Worm (Caenorhabditis elegans) whole organism, L4 larva: Measurements from ENCODE around the gene inpp-1.
A peak's percentile ranks its signal among the peaks of the same experiment; 100 is the strongest.

Experiments
- F10B5.3 ChIP-seq: sonication (generic microtip); optimal IDR thresholded peaks from 2 replicates; lab custom pipeline; 2016; ENCODE audit warnings: mild to moderate bottlenecking, missing genetic modification characterization, missing compliant biosample characterization
- F26F4.8 ChIP-seq: fragments of 200-800 bp; sonication (Bioruptor generic); conservative IDR thresholded peaks from 2 replicates; pipeline ENCODE4 v1.3.6; 2022; ENCODE audit warnings: missing genetic modification characterization, missing compliant biosample characterization
- F44E2.7 ChIP-seq: fragments of 200-800 bp; sonication (Bioruptor generic); IDR thresholded peaks from 2 replicates; pipeline ENCODE4 v2.1.2; 2022; ENCODE audit warnings: missing genetic modification characterization, missing compliant biosample characterization
- R02D3.7 ChIP-seq: fragments of 150-350 bp; sonication (generic microtip); optimal IDR thresholded peaks from 3 replicates; lab custom pipeline; 2014; ENCODE audit warnings: missing biosample characterization, missing genetic modification characterization
- T20F7.1 ChIP-seq: fragments of 200-800 bp; sonication (Bioruptor generic); optimal IDR thresholded peaks from 2 replicates; lab custom pipeline; 2018; ENCODE audit warnings: mild to moderate bottlenecking, missing genetic modification characterization, missing compliant biosample characterization
- Y75B8A.6 ChIP-seq: fragments of 200-800 bp; sonication (Bioruptor generic); IDR thresholded peaks from 2 replicates; pipeline ENCODE4 v1.3.6; 2022; ENCODE audit warnings: missing genetic modification reagents, missing genetic modification characterization, missing compliant biosample characterization
- ZK546.5 ChIP-seq, 2 experiments: sonication (generic microtip); optimal IDR thresholded peaks; 2 replicates each; lab custom pipeline; 2017; ENCODE audit warnings: missing biosample characterization in 2 of 2, missing genetic modification characterization in 2 of 2
- aha-1 ChIP-seq: fragments of 150-350 bp; peaks from one replicate; lab custom pipeline; 2014; ENCODE audit warnings: missing biosample characterization, missing genetic modification characterization
- ceh-20 ChIP-seq: fragments of 200-800 bp; sonication (Bioruptor generic); IDR thresholded peaks from 2 replicates; pipeline ENCODE4 v1.3.6; 2022; ENCODE audit warnings: missing genetic modification reagents, missing genetic modification characterization, missing compliant biosample characterization
- ceh-28 ChIP-seq: fragments of 150-350 bp; optimal IDR thresholded peaks from 2 replicates; lab custom pipeline; 2014; ENCODE audit warnings: missing biosample characterization, missing genetic modification reagents, missing genetic modification characterization
- ceh-44 ChIP-seq: fragments of 200-800 bp; sonication (Bioruptor generic); IDR thresholded peaks from 2 replicates; pipeline ENCODE4 v1.3.6; 2022; ENCODE audit warnings: missing genetic modification reagents, missing genetic modification characterization, missing compliant biosample characterization
- ceh-82 ChIP-seq: sonication (generic microtip); optimal IDR thresholded peaks from 2 replicates; lab custom pipeline; 2017; ENCODE audit warnings: missing biosample characterization, missing genetic modification characterization
- ces-1 ChIP-seq: fragments of 150-350 bp; sonication (generic microtip); optimal IDR thresholded peaks from 4 replicates; lab custom pipeline; 2014; ENCODE audit warnings: missing biosample characterization, missing genetic modification reagents, missing genetic modification characterization
- daf-12 ChIP-seq: fragments of 150-350 bp; optimal IDR thresholded peaks from 2 replicates; lab custom pipeline; 2014; ENCODE audit warnings: missing biosample characterization, missing genetic modification reagents, missing genetic modification characterization
- daf-16 ChIP-seq, 3 experiments: sonication (generic microtip); optimal IDR thresholded peaks; 2 replicates each; lab custom pipeline; 2016 to 2017; ENCODE audit warnings: missing genetic modification characterization in 3 of 3, missing genetic modification reagents in 3 of 3, mild to moderate bottlenecking in 2 of 3, missing compliant biosample characterization in 2 of 3, missing biosample characterization in 1 of 3, moderate library complexity in 1 of 3
- dmd-6 ChIP-seq: fragments of 200-800 bp; sonication (Bioruptor generic); IDR thresholded peaks from 2 replicates; pipeline ENCODE4 v1.3.6; 2022; ENCODE audit warnings: missing genetic modification reagents, missing genetic modification characterization, missing compliant biosample characterization
- dmd-8 ChIP-seq: fragments of 200-800 bp; sonication (Bioruptor generic); IDR thresholded peaks from 2 replicates; pipeline ENCODE4 v1.3.6; 2022; ENCODE audit warnings: missing genetic modification characterization, missing compliant biosample characterization
- dmd-9 ChIP-seq: fragments of 200-800 bp; sonication (Bioruptor generic); IDR thresholded peaks from 2 replicates; pipeline ENCODE4 v1.3.6; 2022; ENCODE audit warnings: missing genetic modification reagents, missing genetic modification characterization, missing compliant biosample characterization
- duxl-1 ChIP-seq: sonication (generic microtip); optimal IDR thresholded peaks from 2 replicates; lab custom pipeline; 2016; ENCODE audit warnings: mild to moderate bottlenecking, missing genetic modification characterization, moderate library complexity, missing compliant biosample characterization; ENCODE audit not compliant: poor library complexity
- dve-1 ChIP-seq: sonication (generic microtip); optimal IDR thresholded peaks from 2 replicates; lab custom pipeline; 2017; ENCODE audit warnings: antibody characterized with exemption, mild to moderate bottlenecking, missing genetic modification characterization, missing compliant biosample characterization; ENCODE audit not compliant: insufficient read depth
- egl-27 ChIP-seq: sonication (generic microtip); optimal IDR thresholded peaks from 3 replicates; lab custom pipeline; 2017; ENCODE audit warnings: missing biosample characterization, missing genetic modification reagents, missing genetic modification characterization
- egl-43 ChIP-seq: fragments of 200-800 bp; sonication (Bioruptor generic); IDR thresholded peaks from 2 replicates; pipeline ENCODE4 v1.3.6; 2022; ENCODE audit warnings: missing genetic modification reagents, missing genetic modification characterization, missing compliant biosample characterization
- fos-1 ChIP-seq: fragments of 150-350 bp; optimal IDR thresholded peaks from 2 replicates; lab custom pipeline; 2014; ENCODE audit warnings: missing biosample characterization, missing genetic modification characterization
- hmg-1.1 ChIP-seq: fragments of 200-800 bp; sonication (Bioruptor generic); IDR thresholded peaks from 2 replicates; pipeline ENCODE4 v1.3.6; 2022; ENCODE audit warnings: missing genetic modification reagents, missing genetic modification characterization, missing compliant biosample characterization
- lim-7 ChIP-seq: fragments of 200-800 bp; sonication (Bioruptor generic); IDR thresholded peaks from 2 replicates; pipeline ENCODE4 v1.3.6; 2022; ENCODE audit warnings: missing genetic modification characterization, missing compliant biosample characterization
- lin-13 ChIP-seq: fragments of 150-350 bp; optimal IDR thresholded peaks from 2 replicates; lab custom pipeline; 2014; ENCODE audit warnings: missing biosample characterization, missing genetic modification reagents, missing genetic modification characterization
- lin-15B ChIP-seq: fragments of 150-350 bp; sonication (generic microtip); optimal IDR thresholded peaks from 3 replicates; lab custom pipeline; 2014; ENCODE audit warnings: missing biosample characterization, missing genetic modification characterization
- lin-39 ChIP-seq: fragments of 150-350 bp; optimal IDR thresholded peaks from 2 replicates; lab custom pipeline; 2014; ENCODE audit warnings: missing biosample characterization, missing genetic modification reagents, missing genetic modification characterization
- lir-3 ChIP-seq: sonication (generic microtip); optimal IDR thresholded peaks from 2 replicates; lab custom pipeline; 2016; ENCODE audit warnings: mild to moderate bottlenecking, missing genetic modification characterization, missing compliant biosample characterization
- lsy-2 ChIP-seq, 2 experiments: fragments of 150-350 bp in 1 of 2; sonication (generic microtip) in 1 of 2; optimal IDR thresholded peaks; 2 replicates each; lab custom pipeline; 2014 to 2017; ENCODE audit warnings: missing biosample characterization in 2 of 2, missing genetic modification characterization in 2 of 2
- mes-2 ChIP-seq: sonication (generic microtip); optimal IDR thresholded peaks from 2 replicates; lab custom pipeline; 2016; ENCODE audit warnings: missing genotype, mild to moderate bottlenecking, missing genetic modification characterization, missing compliant biosample characterization; ENCODE audit not compliant: poor library complexity, severe bottlenecking
- mxl-2 ChIP-seq: fragments of 200-800 bp; sonication (Bioruptor generic); conservative IDR thresholded peaks from 2 replicates; pipeline ENCODE4 v1.3.6; 2022; ENCODE audit warnings: missing genetic modification reagents, missing genetic modification characterization, missing compliant biosample characterization
- nhr-10 ChIP-seq: fragments of 150-350 bp; optimal IDR thresholded peaks from 2 replicates; lab custom pipeline; 2014; ENCODE audit warnings: missing biosample characterization, missing genetic modification characterization
- nhr-102 ChIP-seq: sonication (generic microtip); optimal IDR thresholded peaks from 2 replicates; lab custom pipeline; 2016; ENCODE audit warnings: mild to moderate bottlenecking, missing genetic modification characterization, moderate library complexity, missing compliant biosample characterization
- nhr-28 ChIP-seq: fragments of 150-350 bp; optimal IDR thresholded peaks from 2 replicates; lab custom pipeline; 2014; ENCODE audit warnings: missing biosample characterization, missing genetic modification characterization
- nhr-41 ChIP-seq: fragments of 200-800 bp; sonication (Bioruptor generic); IDR thresholded peaks from 2 replicates; pipeline ENCODE4 v1.3.6; 2022; ENCODE audit warnings: missing genetic modification reagents, missing genetic modification characterization, missing compliant biosample characterization
- nhr-42 ChIP-seq: fragments of 200-800 bp; sonication (Bioruptor generic); IDR thresholded peaks from 2 replicates; pipeline ENCODE4 v1.3.6; 2022; ENCODE audit warnings: missing genetic modification characterization, missing compliant biosample characterization
- nhr-48 ChIP-seq: sonication (generic microtip); optimal IDR thresholded peaks from 2 replicates; lab custom pipeline; 2016; ENCODE audit warnings: mild to moderate bottlenecking, missing genetic modification characterization, missing compliant biosample characterization
- nhr-76 ChIP-seq: fragments of 150-350 bp; optimal IDR thresholded peaks from 2 replicates; lab custom pipeline; 2014; ENCODE audit warnings: missing biosample characterization, missing genetic modification characterization
- nhr-77 ChIP-seq: fragments of 150-350 bp; optimal IDR thresholded peaks from 2 replicates; lab custom pipeline; 2014; ENCODE audit warnings: missing biosample characterization, missing genetic modification characterization
- pha-4 ChIP-seq, 2 experiments: fragments of 150-350 bp in 1 of 2; fragments of 200-800 bp in 1 of 2; sonication (Bioruptor generic) in 1 of 2; IDR thresholded peaks in 1 of 2; optimal IDR thresholded peaks in 1 of 2; 2 replicates each; pipeline versions ENCODE4 v1.3.6 to Lab custom; 2014 to 2022; ENCODE audit warnings: missing genetic modification characterization in 2 of 2, missing genetic modification reagents in 2 of 2, missing biosample characterization in 1 of 2, missing compliant biosample characterization in 1 of 2
- rbr-2 ChIP-seq: sonication (generic microtip); optimal IDR thresholded peaks from 2 replicates; lab custom pipeline; 2016; ENCODE audit warnings: missing genotype, missing genetic modification characterization, missing compliant biosample characterization
- skn-1 ChIP-seq: fragments of 150-350 bp; optimal IDR thresholded peaks from 2 replicates; lab custom pipeline; 2014; ENCODE audit warnings: missing biosample characterization, missing genetic modification characterization
- snpc-1.2 ChIP-seq: fragments of 200-800 bp; sonication (Bioruptor generic); IDR thresholded peaks from 2 replicates; pipeline ENCODE4 v1.3.6; 2022; ENCODE audit warnings: missing genetic modification reagents, missing genetic modification characterization, missing compliant biosample characterization
- tag-97 ChIP-seq: fragments of 200-800 bp; sonication (Bioruptor generic); IDR thresholded peaks from 2 replicates; pipeline ENCODE4 v1.3.6; 2022; ENCODE audit warnings: missing genetic modification characterization, missing compliant biosample characterization
- unc-39 ChIP-seq: sonication (generic microtip); optimal IDR thresholded peaks from 2 replicates; lab custom pipeline; 2017; ENCODE audit warnings: missing biosample characterization, missing genetic modification characterization
- unc-62 ChIP-seq, 3 experiments: fragments of 150-350 bp in 1 of 3; sonication (generic microtip); optimal IDR thresholded peaks in 2 of 3; peaks in 1 of 3; 1 replicate in 1 of 3; 2 replicates in 2 of 3; lab custom pipeline; 2014 to 2017; ENCODE audit warnings: missing biosample characterization in 3 of 3, missing genetic modification characterization in 3 of 3, missing genetic modification reagents in 3 of 3, missing genotype in 1 of 3
- zfp-2 ChIP-seq: sonication (generic microtip); optimal IDR thresholded peaks from 2 replicates; lab custom pipeline; 2016; ENCODE audit warnings: mild to moderate bottlenecking, missing genetic modification characterization, missing compliant biosample characterization
- zip-11 ChIP-seq: fragments of 200-800 bp; sonication (Bioruptor generic); IDR thresholded peaks from 2 replicates; pipeline ENCODE4 v1.3.6; 2022; ENCODE audit warnings: missing genetic modification characterization, missing compliant biosample characterization
- zip-2 ChIP-seq: fragments of 150-350 bp; optimal IDR thresholded peaks from 2 replicates; lab custom pipeline; 2014; ENCODE audit warnings: missing biosample characterization, missing genetic modification characterization

inpp-1 gene

DNA sequence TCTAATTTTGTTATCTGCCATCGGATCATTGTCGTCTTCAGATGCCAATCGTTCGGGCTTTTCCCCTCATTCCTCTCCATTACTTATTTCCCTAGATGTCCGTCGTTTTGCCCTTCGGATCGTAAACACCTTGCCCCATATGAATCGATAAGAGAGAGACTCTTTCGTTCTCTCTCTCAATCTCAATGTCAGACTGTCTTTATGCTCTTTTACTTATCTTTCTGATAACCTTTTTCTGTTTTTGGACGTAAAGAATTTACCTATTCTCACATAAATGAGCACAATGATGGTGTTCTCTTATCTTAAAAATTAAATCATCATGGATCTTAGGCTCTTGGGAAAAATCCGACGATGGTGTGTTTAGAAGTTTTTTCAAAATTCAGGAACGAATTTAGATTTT lies 23.0 kb upstream of the inpp-1 start (continued):
- TF ChIP-seq nhr-48 (tag; lab: Kevin White, UChicago) (peak; percentile 10), zfp-2 (tag; lab: Kevin White, UChicago) (no peak), dmd-9 (GFP tag; lab: Robert Waterston, UW) (no peak), nhr-41 (GFP tag; lab: Robert Waterston, UW) (no peak), nhr-77 (no peak), T20F7.1 (GFP tag; lab: Kevin White, UChicago) (no peak), F44E2.7 (GFP tag; lab: Robert Waterston, UW) (no peak), dve-1 (tag; lab: Kevin White, UChicago) (peak; percentile 83), pha-4 (GFP tag; IDR thresholded peaks at IDR 0.05; lab: Robert Waterston, UW) (no peak), pha-4 (tag; optimal IDR thresholded peaks at IDR 0.05; lab: Kevin White, UChicago) (no peak), egl-27 (tag; lab: Kevin White, UChicago) (no peak), egl-43 (GFP tag; lab: Robert Waterston, UW) (no peak), nhr-42 (GFP tag; lab: Robert Waterston, UW) (no peak), daf-12 (no peak), mxl-2 (no peak), ceh-44 (GFP tag; lab: Robert Waterston, UW) (no peak), hmg-1.1 (no peak), lsy-2 (tag; optimal IDR thresholded peaks at IDR 0.05; lab: Kevin White, UChicago) (no peak), duxl-1 (no peak), fos-1 (tag; lab: Kevin White, UChicago) (no peak), lim-7 (GFP tag; lab: Robert Waterston, UW) (no peak), lin-13 (GFP tag; lab: Kevin White, UChicago) (no peak), ces-1 (GFP tag; lab: Kevin White, UChicago) (no peak), nhr-76 (no peak), Y75B8A.6 (GFP tag; lab: Robert Waterston, UW) (no peak), dmd-8 (GFP tag; lab: Robert Waterston, UW) (no peak), lir-3 (tag; lab: Kevin White, UChicago) (no peak), F26F4.8 (GFP tag; lab: Robert Waterston, UW) (no peak), zip-11 (GFP tag; lab: Robert Waterston, UW) (no peak), tag-97 (GFP tag; lab: Robert Waterston, UW) (no peak), zip-2 (tag; lab: Kevin White, UChicago) (no peak), snpc-1.2 (GFP tag; lab: Robert Waterston, UW) (no peak), unc-62 (GFP tag; optimal IDR thresholded peaks at IDR 0.05 in 1 of 2; lab: Kevin White, UChicago) (no peak), unc-62 (tag; optimal IDR thresholded peaks at IDR 0.05; lab: Kevin White, UChicago) (no peak), rbr-2 (tag; lab: Kevin White, UChicago) (no peak), dmd-6 (GFP tag; lab: Robert Waterston, UW) (peak; percentile 43), nhr-10 (tag; lab: Kevin White, UChicago) (no peak), daf-16 (GFP tag; optimal IDR thresholded peaks at IDR 0.05; lab: Kevin White, UChicago) (no peak), daf-16 (tag; optimal IDR thresholded peaks at IDR 0.05; lab: Kevin White, UChicago) (peak; percentile 95), ZK546.5 (tag; optimal IDR thresholded peaks at IDR 0.05; lab: Kevin White, UChicago) (no peak), mes-2 (tag; lab: Kevin White, UChicago) (no peak), unc-39 (no peak), nhr-102 (no peak), lin-15B (tag; lab: Kevin White, UChicago) (no peak), aha-1 (tag; lab: Kevin White, UChicago) (peak; percentile 89), skn-1 (tag; lab: Kevin White, UChicago) (no peak), F10B5.3 (no peak), nhr-28 (peak; percentile 48), lin-39 (no peak), R02D3.7 (tag; lab: Kevin White, UChicago) (no peak), ceh-82 (tag; lab: Kevin White, UChicago) (no peak), ceh-28 (tag; lab: Kevin White, UChicago) (no peak), ceh-20 (no peak)
